Fruit fly (Drosophila melanogaster) whole organism, embryonic: ENCODE data around the gene Fibp.

Experiments used
- Ada2b ChIP-seq: fragments of 200-800 bp; sonication (Bioruptor generic); IDR thresholded peaks from 2 replicates; pipeline ENCODE4 v1.3.6; 2022; ENCODE audit warnings: missing biosample characterization, missing genetic modification characterization
- Atf3 ChIP-seq: fragments of 200-800 bp; sonication (Bioruptor generic); optimal IDR thresholded peaks from 3 replicates; lab custom pipeline; 2016; ENCODE audit warnings: missing biosample characterization, missing genetic modification characterization
- Atf6 ChIP-seq: fragments of 200-800 bp; sonication (Bioruptor generic); IDR thresholded peaks from 2 replicates; pipeline ENCODE4 v1.3.6; 2022; ENCODE audit warnings: missing biosample characterization, missing genetic modification characterization
- BEAF-32 ChIP-seq: fragments of 200-800 bp; sonication (Bioruptor generic); optimal IDR thresholded peaks from 3 replicates; lab custom pipeline; 2017; ENCODE audit warnings: missing biosample characterization, missing genetic modification characterization, mild to moderate bottlenecking, moderate library complexity, missing genetic modification reagents
- CG11085 ChIP-seq: fragments of 200-800 bp; sonication (Bioruptor generic); IDR thresholded peaks from 2 replicates; pipeline ENCODE4 v1.3.6; 2022; ENCODE audit warnings: missing biosample characterization, missing genetic modification characterization
- CG13424 ChIP-seq: fragments of 200-800 bp; sonication (Bioruptor generic); optimal IDR thresholded peaks from 2 replicates; lab custom pipeline; 2019; ENCODE audit warnings: missing biosample characterization, mild to moderate bottlenecking, missing genetic modification characterization, moderate library complexity
- CG13624 ChIP-seq: fragments of 200-800 bp; sonication (Bioruptor generic); optimal IDR thresholded peaks from 2 replicates; lab custom pipeline; 2016; ENCODE audit warnings: missing biosample characterization, missing genetic modification characterization
- CG14014 ChIP-seq: fragments of 200-800 bp; sonication (Bioruptor generic); IDR thresholded peaks from 2 replicates; pipeline ENCODE4 v1.3.6; 2022; ENCODE audit warnings: missing biosample characterization, missing genetic modification characterization
- CG1529 ChIP-seq: fragments of 200-800 bp; sonication (Bioruptor generic); optimal IDR thresholded peaks from 3 replicates; lab custom pipeline; 2018; ENCODE audit warnings: missing biosample characterization, missing genetic modification characterization
- CG17328 ChIP-seq: fragments of 200-800 bp; sonication (Bioruptor generic); IDR thresholded peaks from 2 replicates; pipeline ENCODE4 v1.3.6; 2022; ENCODE audit warnings: missing biosample characterization, missing genetic modification characterization
- CG18011 ChIP-seq: fragments of 200-800 bp; sonication (Bioruptor generic); optimal IDR thresholded peaks from 2 replicates; lab custom pipeline; 2017; ENCODE audit warnings: missing biosample characterization, missing genetic modification characterization, mild to moderate bottlenecking, moderate library complexity, missing genotype
- CG1832 ChIP-seq: fragments of 200-800 bp; sonication (Bioruptor generic); optimal IDR thresholded peaks from 2 replicates; lab custom pipeline; 2017; ENCODE audit warnings: missing biosample characterization, mild to moderate bottlenecking, missing genetic modification characterization, inconsistent platforms
- CG18599 ChIP-seq: fragments of 200-800 bp; sonication (Bioruptor generic); optimal IDR thresholded peaks from 3 replicates; lab custom pipeline; 2017; ENCODE audit warnings: missing biosample characterization, missing genetic modification characterization, mild to moderate bottlenecking, moderate library complexity, missing genetic modification reagents
- CG30020 ChIP-seq: fragments of 200-800 bp; optimal IDR thresholded peaks from 2 replicates; lab custom pipeline; 2019; ENCODE audit warnings: missing biosample characterization, mild to moderate bottlenecking, missing genetic modification characterization, moderate library complexity
- CG31441 ChIP-seq: fragments of 200-800 bp; sonication (Bioruptor generic); IDR thresholded peaks from 2 replicates; pipeline ENCODE4 v1.3.6; 2022; ENCODE audit warnings: missing biosample characterization, missing genetic modification characterization
- CG33557 ChIP-seq: fragments of 200-800 bp; sonication (Bioruptor generic); optimal IDR thresholded peaks from 2 replicates; lab custom pipeline; 2019; ENCODE audit warnings: missing biosample characterization, mild to moderate bottlenecking, missing genetic modification characterization, moderate library complexity
- CG5180 ChIP-seq: fragments of 200-800 bp; sonication (Bioruptor generic); optimal IDR thresholded peaks from 3 replicates; lab custom pipeline; 2017; ENCODE audit warnings: missing biosample characterization, missing genetic modification characterization, mild to moderate bottlenecking, moderate library complexity, missing genetic modification reagents
- CG6654 ChIP-seq: fragments of 200-800 bp; sonication (Bioruptor generic); optimal IDR thresholded peaks from 2 replicates; lab custom pipeline; 2017; ENCODE audit warnings: missing biosample characterization, mild to moderate bottlenecking, missing genetic modification characterization
- CG6765 ChIP-seq: fragments of 200-800 bp; sonication (Bioruptor generic); optimal IDR thresholded peaks from 3 replicates; lab custom pipeline; 2017; ENCODE audit warnings: missing biosample characterization, mild to moderate bottlenecking, missing genetic modification characterization
- CG6813 ChIP-seq: fragments of 200-800 bp; sonication (Bioruptor generic); optimal IDR thresholded peaks from 2 replicates; lab custom pipeline; 2017; ENCODE audit warnings: missing biosample characterization, missing genetic modification characterization, mild to moderate bottlenecking, moderate library complexity, missing genetic modification reagents
- CG7271 ChIP-seq: fragments of 200-800 bp; sonication (Bioruptor generic); optimal IDR thresholded peaks from 2 replicates; lab custom pipeline; 2018; ENCODE audit warnings: missing biosample characterization, mild to moderate bottlenecking, missing genetic modification characterization, moderate library complexity
- CG8388 ChIP-seq: fragments of 200-800 bp; sonication (Bioruptor generic); optimal IDR thresholded peaks from 2 replicates; lab custom pipeline; 2019; ENCODE audit warnings: missing biosample characterization, mild to moderate bottlenecking, missing genetic modification characterization, moderate library complexity
- CG9817 ChIP-seq: fragments of 200-800 bp; sonication (Bioruptor generic); optimal IDR thresholded peaks from 2 replicates; lab custom pipeline; 2018; ENCODE audit warnings: missing biosample characterization, mild to moderate bottlenecking, missing genetic modification characterization, moderate library complexity
- Dip2 ChIP-seq: fragments of 200-800 bp; sonication (Bioruptor generic); IDR thresholded peaks from 2 replicates; pipeline ENCODE4 v1.3.6; 2022; ENCODE audit warnings: missing biosample characterization, missing genetic modification characterization
- E2f1 ChIP-seq: fragments of 200-800 bp; sonication (Bioruptor generic); IDR thresholded peaks from 2 replicates; pipeline ENCODE4 v1.3.6; 2022; ENCODE audit warnings: missing biosample characterization, missing genetic modification characterization
- Gsc ChIP-seq: fragments of 200-800 bp; sonication (Bioruptor generic); IDR thresholded peaks from 2 replicates; pipeline ENCODE4 v1.3.6; 2022; ENCODE audit warnings: missing biosample characterization, missing genetic modification characterization
- Hmr ChIP-seq: fragments of 200-800 bp; sonication (Bioruptor generic); optimal IDR thresholded peaks from 3 replicates; lab custom pipeline; 2017; ENCODE audit warnings: mild to moderate bottlenecking, missing biosample characterization, missing genetic modification reagents, missing genetic modification characterization
- Hr39 ChIP-seq: fragments of >200 bp; optimal IDR thresholded peaks from 2 replicates; lab custom pipeline; 2017
- Lpt ChIP-seq: fragments of >200 bp; optimal IDR thresholded peaks from 2 replicates; lab custom pipeline; 2018; ENCODE audit warnings: missing biosample characterization, missing genetic modification characterization
- Scr ChIP-seq: fragments of 200-800 bp; sonication (Bioruptor generic); IDR thresholded peaks from 2 replicates; pipeline ENCODE4 v1.3.6; 2022; ENCODE audit warnings: missing biosample characterization, missing genetic modification characterization; ENCODE audit not compliant: partially characterized antibody
- Xbp1 ChIP-seq: fragments of 200-800 bp; sonication (Bioruptor generic); optimal IDR thresholded peaks from 3 replicates; lab custom pipeline; 2016; ENCODE audit warnings: missing biosample characterization, mild to moderate bottlenecking, missing genetic modification characterization
- al ChIP-seq: fragments of 200-800 bp; sonication (Bioruptor generic); IDR thresholded peaks from 2 replicates; pipeline ENCODE4 v1.3.6; 2022; ENCODE audit warnings: missing biosample characterization, missing genetic modification characterization
- aop ChIP-seq: fragments of 200-800 bp; sonication (Bioruptor generic); IDR thresholded peaks from 2 replicates; pipeline ENCODE4 v1.3.6; 2022; ENCODE audit warnings: missing biosample characterization, missing genetic modification characterization
- bbx ChIP-seq: fragments of 200-800 bp; sonication (Bioruptor generic); IDR thresholded peaks from 2 replicates; pipeline ENCODE4 v1.3.6; 2022; ENCODE audit warnings: missing biosample characterization, missing genetic modification characterization; ENCODE audit not compliant: partially characterized antibody
- btn ChIP-seq: fragments of 200-800 bp; sonication (Bioruptor generic); optimal IDR thresholded peaks from 2 replicates; lab custom pipeline; 2016; ENCODE audit warnings: missing biosample characterization, missing genetic modification characterization
- croc ChIP-seq: fragments of 200-800 bp; sonication (Bioruptor generic); conservative IDR thresholded peaks from 3 replicates; pipeline ENCODE4 v1.3.6; 2022; ENCODE audit warnings: missing biosample characterization, missing genetic modification characterization
- crol ChIP-seq: fragments of 200-800 bp; sonication (Bioruptor generic); IDR thresholded peaks from 2 replicates; pipeline ENCODE4 v1.3.6; 2022; ENCODE audit warnings: missing biosample characterization, missing genetic modification characterization
- dm ChIP-seq: fragments of 200-800 bp; sonication (Bioruptor generic); optimal IDR thresholded peaks from 3 replicates; lab custom pipeline; 2016; ENCODE audit warnings: missing biosample characterization, missing genetic modification characterization
- ewg ChIP-seq: fragments of 200-800 bp; sonication (Bioruptor generic); optimal IDR thresholded peaks from 3 replicates; lab custom pipeline; 2017; ENCODE audit warnings: mild to moderate bottlenecking, missing biosample characterization, missing genetic modification reagents, missing genetic modification characterization
- gem ChIP-seq: fragments of 200-800 bp; sonication (Bioruptor generic); optimal IDR thresholded peaks from 2 replicates; lab custom pipeline; 2019; ENCODE audit warnings: missing biosample characterization, mild to moderate bottlenecking, missing genetic modification characterization, moderate library complexity
- gsb-n ChIP-seq: fragments of 200-800 bp; sonication (Bioruptor generic); optimal IDR thresholded peaks from 3 replicates; lab custom pipeline; 2018; ENCODE audit warnings: missing biosample characterization, mild to moderate bottlenecking, missing genetic modification characterization
- pzg ChIP-seq: fragments of 200-800 bp; sonication (Bioruptor generic); optimal IDR thresholded peaks from 3 replicates; lab custom pipeline; 2018; ENCODE audit warnings: missing biosample characterization, mild to moderate bottlenecking, missing genetic modification characterization, moderate library complexity
- ro ChIP-seq: fragments of 200-800 bp; sonication (Bioruptor generic); IDR thresholded peaks from 2 replicates; pipeline ENCODE4 v1.3.6; 2022; ENCODE audit warnings: missing biosample characterization, missing genetic modification characterization
- scrt ChIP-seq: fragments of 200-800 bp; sonication (Bioruptor generic); optimal IDR thresholded peaks from 2 replicates; lab custom pipeline; 2018; ENCODE audit warnings: missing biosample characterization, mild to moderate bottlenecking, missing genetic modification characterization, moderate library complexity
- slou ChIP-seq: fragments of 200-800 bp; sonication (Bioruptor generic); optimal IDR thresholded peaks from 3 replicates; lab custom pipeline; 2016; ENCODE audit warnings: missing biosample characterization, missing genetic modification characterization
- ttk ChIP-seq: fragments of 200-800 bp; sonication (Bioruptor generic); IDR thresholded peaks from 2 replicates; pipeline ENCODE4 v2.1.2; 2022; ENCODE audit warnings: missing biosample characterization, missing genetic modification characterization
- vnd ChIP-seq: fragments of 200-800 bp; sonication (Bioruptor generic); IDR thresholded peaks from 3 replicates; pipeline ENCODE4 v1.3.6; 2022; ENCODE audit warnings: missing biosample characterization, missing genetic modification characterization; ENCODE audit not compliant: partially characterized antibody
- yki ChIP-seq: fragments of >200 bp; optimal IDR thresholded peaks from 3 replicates; lab custom pipeline; 2018
- zfh2 ChIP-seq: fragments of 200-800 bp; sonication (Bioruptor generic); optimal IDR thresholded peaks from 2 replicates; lab custom pipeline; 2016; ENCODE audit warnings: missing biosample characterization, missing genetic modification characterization

Gene Fibp

DNA sequence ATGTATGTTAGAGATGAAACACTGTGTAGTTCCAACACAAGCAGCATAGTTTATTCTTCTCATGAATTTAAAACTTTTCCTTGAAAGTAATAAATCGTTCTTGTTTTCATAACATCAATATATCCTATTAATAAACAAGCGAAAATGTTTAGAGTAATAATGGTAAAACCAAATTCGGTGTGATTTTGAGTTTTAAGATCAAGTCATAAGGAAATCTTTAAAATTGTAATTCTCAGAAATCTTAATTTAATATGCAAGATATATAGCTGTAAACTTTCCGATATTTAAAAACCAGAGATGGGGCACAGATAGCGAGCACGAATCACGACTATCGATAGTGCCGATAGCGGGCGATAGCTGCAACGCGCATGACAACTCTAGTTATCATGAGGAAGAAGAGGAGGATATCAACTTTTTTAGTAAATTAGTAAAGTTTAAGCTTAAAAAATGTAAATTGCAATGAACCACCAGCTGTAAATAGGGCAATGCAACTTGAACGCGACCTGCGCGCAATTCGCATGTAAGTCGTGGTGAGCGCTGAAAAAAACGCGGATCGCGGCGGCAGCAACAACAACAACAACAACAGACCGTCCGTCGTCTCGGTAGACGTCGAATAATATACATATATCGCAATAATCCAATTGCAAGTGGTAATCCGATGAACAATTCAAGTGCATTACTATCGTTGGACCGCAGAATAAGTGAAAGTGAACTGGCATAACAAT, at the start of gene Fibp, which contains the start of gene Deaf1 (continued):
- peak; percentile 48; the same call in 1 of the 2 replicates for TF ChIP-seq ttk (GFP tag; lab: Robert Waterston, UW)
- peak; percentile 83 for TF ChIP-seq CG13424 (tag; lab: Kevin White, UChicago)
- 0 out of 2 replicates have a peak, but pooled peaks have one; percentile 6 for TF ChIP-seq Gsc (GFP tag; lab: Robert Waterston, UW)
- peak; percentile 80 for TF ChIP-seq CG9817 (tag; lab: Kevin White, UChicago)
- TF ChIP-seq CG1529 (GFP tag; lab: Kevin White, UChicago) = peak; percentile 29
- TF ChIP-seq CG17328 (GFP tag; lab: Robert Waterston, UW) = no peak
- TF ChIP-seq aop (GFP tag; lab: Robert Waterston, UW) = no peak
- no peak for TF ChIP-seq btn
- TF ChIP-seq CG33557 (GFP tag; lab: Kevin White, UChicago) = peak; percentile 72
- TF ChIP-seq Hmr (GFP tag; lab: Kevin White, UChicago) = peak; percentile 72
- peak; percentile 33 for TF ChIP-seq CG8388 (GFP tag; lab: Kevin White, UChicago)
- peak; percentile 11 for TF ChIP-seq CG6654 (GFP tag; lab: Kevin White, UChicago)
- no peak for TF ChIP-seq CG1832 (GFP tag; lab: Kevin White, UChicago)
- TF ChIP-seq scrt (GFP tag; lab: Kevin White, UChicago) = peak; percentile 29
- TF ChIP-seq CG7271 (tag; lab: Kevin White, UChicago) = no peak
- TF ChIP-seq Hr39 = no peak
- TF ChIP-seq dm (GFP tag; lab: Kevin White, UChicago) = peak; percentile 70
- peak; percentile 97 for TF ChIP-seq Scr (GFP tag; lab: Robert Waterston, UW)
- no peak; the same call in 2 of the 3 replicates for TF ChIP-seq croc (GFP tag; lab: Robert Waterston, UW)
- TF ChIP-seq CG30020 (tag; lab: Kevin White, UChicago) = peak; percentile 78
- TF ChIP-seq CG11085 (GFP tag; lab: Robert Waterston, UW) = peak; percentile 62
- TF ChIP-seq pzg (GFP tag; lab: Kevin White, UChicago) = peak; percentile 80
- no peak for TF ChIP-seq CG6765 (GFP tag; lab: Kevin White, UChicago)
- no peak for TF ChIP-seq gsb-n
- TF ChIP-seq CG6813 (GFP tag; lab: Kevin White, UChicago) = no peak
- TF ChIP-seq bbx (GFP tag; lab: Robert Waterston, UW) = peak; percentile 98
- TF ChIP-seq zfh2 (GFP tag; lab: Kevin White, UChicago) = peak; percentile 91
- TF ChIP-seq E2f1 = 0 out of 2 replicates have a peak, but pooled peaks have one; percentile 49
- TF ChIP-seq Atf6 (GFP tag; lab: Robert Waterston, UW) = peak; percentile 45; the same call in 1 of the 2 replicates
- TF ChIP-seq Atf3 (GFP tag; lab: Kevin White, UChicago) = peak; percentile 79
- TF ChIP-seq ewg (GFP tag; lab: Kevin White, UChicago) = peak; percentile 99
- TF ChIP-seq CG5180 = no peak
- peak; percentile 60; the same call in 1 of the 2 replicates for TF ChIP-seq CG14014
- TF ChIP-seq slou (GFP tag; lab: Kevin White, UChicago) = peak; percentile 53
- peak; percentile 99 for TF ChIP-seq vnd (GFP tag; lab: Robert Waterston, UW)
- no peak for TF ChIP-seq crol
- TF ChIP-seq Ada2b (GFP tag; lab: Robert Waterston, UW) = peak; percentile 47; the same call in 1 of the 2 replicates
- no peak for TF ChIP-seq ro (GFP tag; lab: Robert Waterston, UW)
- TF ChIP-seq CG13624 = peak; percentile 80
- peak; percentile 100 for TF ChIP-seq BEAF-32
- TF ChIP-seq gem (tag; lab: Kevin White, UChicago) = peak; percentile 85
- peak; percentile 25 for TF ChIP-seq Lpt (GFP tag; lab: Kevin White, UChicago)
- peak; percentile 70 for TF ChIP-seq CG31441 (GFP tag; lab: Robert Waterston, UW)
- no peak for TF ChIP-seq yki (lab: Kevin White, UChicago)
- peak; percentile 48 for TF ChIP-seq CG18011
- peak; percentile 74 for TF ChIP-seq CG18599
- TF ChIP-seq Xbp1 (GFP tag; lab: Kevin White, UChicago) = peak; percentile 87
- no peak for TF ChIP-seq Dip2 (GFP tag; lab: Robert Waterston, UW)
- TF ChIP-seq al (GFP tag; lab: Robert Waterston, UW) = peak; percentile 71
